Fruit fly (Drosophila melanogaster) whole organism, embryonic: ENCODE data around the gene Atat.

ENCODE experiments used
- Atf6 ChIP-seq: fragments of 200-800 bp; sonication (Bioruptor generic); IDR thresholded peaks from 2 replicates; pipeline ENCODE4 v1.3.6; 2022; ENCODE audit warnings: missing biosample characterization, missing genetic modification characterization
- CG11504 ChIP-seq: fragments of 200-800 bp; sonication (Bioruptor generic); optimal IDR thresholded peaks from 3 replicates; lab custom pipeline; 2019; ENCODE audit warnings: missing biosample characterization, mild to moderate bottlenecking, missing genetic modification characterization, moderate library complexity
- CG15696 ChIP-seq: fragments of 200-800 bp; sonication (Bioruptor generic); optimal IDR thresholded peaks from 2 replicates; lab custom pipeline; 2019; ENCODE audit warnings: missing biosample characterization, mild to moderate bottlenecking, missing genetic modification characterization, moderate library complexity
- CG17568 ChIP-seq: fragments of 200-800 bp; sonication (Bioruptor generic); optimal IDR thresholded peaks from 2 replicates; lab custom pipeline; 2018; ENCODE audit warnings: missing biosample characterization, mild to moderate bottlenecking, missing genetic modification characterization, moderate library complexity
- CG17912 ChIP-seq: fragments of 200-800 bp; sonication (Bioruptor generic); optimal IDR thresholded peaks from 2 replicates; lab custom pipeline; 2018; ENCODE audit warnings: missing biosample characterization, mild to moderate bottlenecking, missing genetic modification characterization
- CG30403 ChIP-seq: fragments of 200-800 bp; sonication (Bioruptor generic); optimal IDR thresholded peaks from 3 replicates; lab custom pipeline; 2016; ENCODE audit warnings: missing biosample characterization, missing genetic modification characterization
- CG5245 ChIP-seq: fragments of 200-800 bp; sonication (Bioruptor generic); optimal IDR thresholded peaks from 3 replicates; lab custom pipeline; 2016; ENCODE audit warnings: missing biosample characterization, missing genetic modification characterization
- CG6175 ChIP-seq: fragments of 200-800 bp; sonication (Bioruptor generic); IDR thresholded peaks from 3 replicates; pipeline ENCODE4 v1.3.6; 2022; ENCODE audit warnings: missing biosample characterization, missing genetic modification characterization
- CG6272 ChIP-seq: fragments of 200-800 bp; sonication (Bioruptor generic); IDR thresholded peaks from 2 replicates; pipeline ENCODE4 v1.3.6; 2022; ENCODE audit warnings: missing biosample characterization, missing genetic modification characterization
- CG6654 ChIP-seq: fragments of 200-800 bp; sonication (Bioruptor generic); optimal IDR thresholded peaks from 2 replicates; lab custom pipeline; 2017; ENCODE audit warnings: missing biosample characterization, mild to moderate bottlenecking, missing genetic modification characterization
- CG7372 ChIP-seq: fragments of 200-800 bp; sonication (Bioruptor generic); IDR thresholded peaks from 2 replicates; pipeline ENCODE4 v1.3.6; 2022; ENCODE audit warnings: missing biosample characterization, missing genetic modification characterization
- CG8089 ChIP-seq: fragments of 200-800 bp; sonication (Bioruptor generic); optimal IDR thresholded peaks from 3 replicates; lab custom pipeline; 2016; ENCODE audit warnings: missing biosample characterization, missing genetic modification characterization
- CG9932 ChIP-seq: fragments of 200-800 bp; sonication (Bioruptor generic); IDR thresholded peaks from 2 replicates; pipeline ENCODE4 v1.3.6; 2022; ENCODE audit warnings: missing biosample characterization, missing genetic modification characterization
- CrebB ChIP-seq: fragments of 200-800 bp; sonication (Bioruptor generic); optimal IDR thresholded peaks from 3 replicates; lab custom pipeline; 2018; ENCODE audit warnings: missing biosample characterization, mild to moderate bottlenecking, missing genetic modification characterization
- D19B ChIP-seq: fragments of 200-800 bp; sonication (Bioruptor generic); optimal IDR thresholded peaks from 2 replicates; lab custom pipeline; 2017; ENCODE audit warnings: missing biosample characterization, mild to moderate bottlenecking, missing genetic modification characterization
- Dad ChIP-seq: fragments of 200-800 bp; sonication (Bioruptor generic); optimal IDR thresholded peaks from 3 replicates; lab custom pipeline; 2016; ENCODE audit warnings: missing biosample characterization, missing genetic modification characterization
- Eip74EF ChIP-seq, 2 experiments: fragments of 200-800 bp in 1 of 2; fragments of >200 bp in 1 of 2; sonication (Bioruptor generic) in 1 of 2; optimal IDR thresholded peaks; 2 replicates each; lab custom pipeline; 2017 to 2019; ENCODE audit warnings: missing biosample characterization in 2 of 2, missing genetic modification characterization in 2 of 2, mild to moderate bottlenecking in 1 of 2, moderate library complexity in 1 of 2
- Ets65A ChIP-seq: fragments of 200-800 bp; sonication (Bioruptor generic); peaks from one replicate; lab custom pipeline; 2016; ENCODE audit warnings: missing biosample characterization, missing genetic modification characterization
- Ets97D ChIP-seq: fragments of 200-800 bp; sonication (Bioruptor generic); optimal IDR thresholded peaks from 3 replicates; lab custom pipeline; 2016; ENCODE audit warnings: missing biosample characterization, missing genetic modification characterization
- H2.0 ChIP-seq: fragments of 200-800 bp; sonication (Bioruptor generic); IDR thresholded peaks from 2 replicates; pipeline ENCODE4 v1.3.6; 2022; ENCODE audit warnings: missing biosample characterization, missing genetic modification characterization
- Hey ChIP-seq: fragments of 200-800 bp; sonication (Bioruptor generic); optimal IDR thresholded peaks from 3 replicates; lab custom pipeline; 2018; ENCODE audit warnings: missing biosample characterization, mild to moderate bottlenecking, missing genetic modification characterization
- HmgZ ChIP-seq: fragments of 200-800 bp; sonication (Bioruptor generic); optimal IDR thresholded peaks from 2 replicates; lab custom pipeline; 2018; ENCODE audit warnings: missing biosample characterization, mild to moderate bottlenecking, missing genetic modification characterization
- Mes4 ChIP-seq: fragments of 200-800 bp; sonication (Bioruptor generic); optimal IDR thresholded peaks from 2 replicates; lab custom pipeline; 2016; ENCODE audit warnings: missing biosample characterization, missing genetic modification characterization
- NC2α ChIP-seq: fragments of 200-800 bp; sonication (Bioruptor generic); optimal IDR thresholded peaks from 2 replicates; lab custom pipeline; 2016; ENCODE audit warnings: missing biosample characterization, missing genetic modification characterization
- NC2β ChIP-seq: fragments of 200-800 bp; sonication (Bioruptor generic); optimal IDR thresholded peaks from 2 replicates; lab custom pipeline; 2016; ENCODE audit warnings: missing biosample characterization, missing genetic modification characterization
- Neu2 ChIP-seq: fragments of 200-800 bp; sonication (Bioruptor generic); optimal IDR thresholded peaks from 3 replicates; lab custom pipeline; 2016; ENCODE audit warnings: missing biosample characterization, missing genetic modification characterization, borderline replicate concordance
- Oaz ChIP-seq: fragments of 200-800 bp; sonication (Bioruptor generic); IDR thresholded peaks from 2 replicates; pipeline ENCODE4 v1.3.6; 2022; ENCODE audit warnings: missing biosample characterization, missing genetic modification characterization
- PHDP ChIP-seq: fragments of 200-800 bp; sonication (Bioruptor generic); optimal IDR thresholded peaks from 3 replicates; lab custom pipeline; 2018; ENCODE audit warnings: missing biosample characterization, mild to moderate bottlenecking, missing genetic modification characterization, moderate library complexity
- Sry-β ChIP-seq: fragments of 200-800 bp; sonication (Bioruptor generic); optimal IDR thresholded peaks from 2 replicates; lab custom pipeline; 2018; ENCODE audit warnings: missing biosample characterization, mild to moderate bottlenecking, missing genetic modification characterization, moderate library complexity
- ase ChIP-seq: fragments of 200-800 bp; sonication (Bioruptor generic); IDR thresholded peaks from 3 replicates; pipeline ENCODE4 v1.3.6; 2022; ENCODE audit warnings: missing biosample characterization, missing genetic modification characterization
- bab2 ChIP-seq: fragments of 200-800 bp; sonication (Bioruptor generic); optimal IDR thresholded peaks from 2 replicates; lab custom pipeline; 2016; ENCODE audit warnings: missing biosample characterization, missing genetic modification characterization
- bbx ChIP-seq: fragments of 200-800 bp; sonication (Bioruptor generic); IDR thresholded peaks from 2 replicates; pipeline ENCODE4 v1.3.6; 2022; ENCODE audit warnings: missing biosample characterization, missing genetic modification characterization; ENCODE audit not compliant: partially characterized antibody
- cad ChIP-seq: fragments of >200 bp; optimal IDR thresholded peaks from 2 replicates; lab custom pipeline; 2017; ENCODE audit warnings: missing biosample characterization, missing genetic modification characterization
- cato ChIP-seq: fragments of 200-800 bp; sonication (Bioruptor generic); optimal IDR thresholded peaks from 2 replicates; lab custom pipeline; 2016; ENCODE audit warnings: missing biosample characterization, missing genetic modification characterization, borderline replicate concordance
- chm ChIP-seq: fragments of 200-800 bp; sonication (Bioruptor generic); IDR thresholded peaks from 2 replicates; pipeline ENCODE4 v1.3.6; 2022; ENCODE audit warnings: missing biosample characterization, missing genetic modification characterization
- crc ChIP-seq: fragments of 200-800 bp; sonication (Bioruptor generic); optimal IDR thresholded peaks from 2 replicates; lab custom pipeline; 2016; ENCODE audit warnings: missing biosample characterization, missing genetic modification characterization
- eyg ChIP-seq: fragments of 200-800 bp; sonication (Bioruptor generic); optimal IDR thresholded peaks from 3 replicates; lab custom pipeline; 2016; ENCODE audit warnings: missing biosample characterization, missing genetic modification characterization
- fd102C ChIP-seq: fragments of 200-800 bp; sonication (Bioruptor generic); optimal IDR thresholded peaks from 2 replicates; lab custom pipeline; 2018; ENCODE audit warnings: missing biosample characterization, mild to moderate bottlenecking, missing genetic modification characterization, moderate library complexity
- gce ChIP-seq: fragments of 200-800 bp; sonication (Bioruptor generic); IDR thresholded peaks from 3 replicates; pipeline ENCODE4 v1.3.6; 2022; ENCODE audit warnings: missing biosample characterization, missing genetic modification characterization
- hkb ChIP-seq, 2 experiments: fragments of 200-800 bp in 1 of 2; fragments of >200 bp in 1 of 2; sonication (Bioruptor generic) in 1 of 2; IDR thresholded peaks in 1 of 2; optimal IDR thresholded peaks in 1 of 2; 2 replicates each; pipeline versions ENCODE4 v1.3.6 to Lab custom; 2017 to 2022; ENCODE audit warnings: missing biosample characterization in 1 of 2, missing genetic modification characterization in 1 of 2
- ken ChIP-seq: fragments of 200-800 bp; sonication (Bioruptor generic); IDR thresholded peaks from 3 replicates; pipeline ENCODE4 v1.3.6; 2022; ENCODE audit warnings: missing biosample characterization, missing genetic modification characterization
- lab ChIP-seq: fragments of 200-800 bp; sonication (Bioruptor generic); optimal IDR thresholded peaks from 3 replicates; lab custom pipeline; 2017; ENCODE audit warnings: missing biosample characterization, missing genetic modification characterization, mild to moderate bottlenecking, moderate library complexity, missing genetic modification reagents
- nerfin-1 ChIP-seq: fragments of 200-800 bp; sonication (Bioruptor generic); optimal IDR thresholded peaks from 3 replicates; lab custom pipeline; 2019; ENCODE audit warnings: missing biosample characterization, mild to moderate bottlenecking, missing genetic modification characterization, moderate library complexity
- oc ChIP-seq: fragments of 200-800 bp; sonication (Bioruptor generic); optimal IDR thresholded peaks from 2 replicates; lab custom pipeline; 2018; ENCODE audit warnings: missing biosample characterization, mild to moderate bottlenecking, missing genetic modification characterization, moderate library complexity
- ranshi ChIP-seq: fragments of 200-800 bp; sonication (Bioruptor generic); IDR thresholded peaks from 2 replicates; pipeline ENCODE4 v1.3.6; 2022; ENCODE audit warnings: missing biosample characterization, missing genetic modification characterization
- sim ChIP-seq: fragments of 200-800 bp; sonication (Bioruptor generic); IDR thresholded peaks from 2 replicates; pipeline ENCODE4 v1.3.6; 2022; ENCODE audit warnings: missing biosample characterization, missing genetic modification characterization
- stwl ChIP-seq: fragments of 200-800 bp; sonication (Bioruptor generic); optimal IDR thresholded peaks from 3 replicates; lab custom pipeline; 2018; ENCODE audit warnings: missing biosample characterization, mild to moderate bottlenecking, missing genetic modification characterization, moderate library complexity
- sug ChIP-seq: fragments of 200-800 bp; optimal IDR thresholded peaks from 2 replicates; lab custom pipeline; 2019; ENCODE audit warnings: missing biosample characterization, mild to moderate bottlenecking, missing genetic modification characterization, moderate library complexity
- vnd ChIP-seq: fragments of 200-800 bp; sonication (Bioruptor generic); IDR thresholded peaks from 3 replicates; pipeline ENCODE4 v1.3.6; 2022; ENCODE audit warnings: missing biosample characterization, missing genetic modification characterization; ENCODE audit not compliant: partially characterized antibody

Atat gene

dm6 chr3L:9426656-9427294, at the start of gene Atat, which contains the start of gene Shc (continued):
- peak; percentile 97 for TF ChIP-seq CrebB
- TF ChIP-seq bbx: peak; percentile 71; the same call in 1 of the 2 replicates
- peak; percentile 77 for TF ChIP-seq fd102C (GFP tag; lab: Kevin White, UChicago)
- TF ChIP-seq bab2 (GFP tag; lab: Kevin White, UChicago): peak; percentile 100
- TF ChIP-seq lab: peak; percentile 99
- peak; percentile 97 for TF ChIP-seq oc (tag; lab: Kevin White, UChicago)
- TF ChIP-seq hkb (optimal IDR thresholded peaks at IDR 0.05; lab: Kevin White, UChicago): peak; percentile 90
- peak; percentile 98 for TF ChIP-seq hkb (GFP tag; IDR thresholded peaks at IDR 0.05; lab: Robert Waterston, UW)
- peak; percentile 99 for TF ChIP-seq H2.0
- TF ChIP-seq HmgZ (tag; lab: Kevin White, UChicago): peak; percentile 100
- peak; percentile 99 for TF ChIP-seq cato (GFP tag; lab: Kevin White, UChicago)
- TF ChIP-seq ken (GFP tag; lab: Robert Waterston, UW): peak; percentile 100
- TF ChIP-seq ranshi (GFP tag; lab: Robert Waterston, UW): peak; percentile 100
- peak; percentile 97 for TF ChIP-seq CG11504 (tag; lab: Kevin White, UChicago)
- TF ChIP-seq Oaz (GFP tag; lab: Robert Waterston, UW): peak; percentile 99
- TF ChIP-seq vnd: peak; percentile 93
- TF ChIP-seq Eip74EF (GFP tag; optimal IDR thresholded peaks at IDR 0.05; lab: Kevin White, UChicago): peak in 1 of 2 experiments; percentile 89
- TF ChIP-seq sug: peak; percentile 98
- peak; percentile 93 for TF ChIP-seq CG17912 (GFP tag; lab: Kevin White, UChicago)
- peak; percentile 98 for TF ChIP-seq crc (GFP tag; lab: Kevin White, UChicago)
- peak; percentile 98 for TF ChIP-seq gce
- TF ChIP-seq ase (GFP tag; lab: Robert Waterston, UW): peak; percentile 99
- TF ChIP-seq D19B (GFP tag; lab: Kevin White, UChicago): peak; percentile 97
- TF ChIP-seq CG9932: peak; percentile 100
- peak; percentile 48 for TF ChIP-seq stwl
- peak; percentile 97 for TF ChIP-seq Neu2 (GFP tag; lab: Kevin White, UChicago)
- peak; percentile 99 for TF ChIP-seq chm (GFP tag; lab: Robert Waterston, UW)
- TF ChIP-seq CG5245 (GFP tag; lab: Kevin White, UChicago): peak; percentile 99
- TF ChIP-seq NC2α (GFP tag; lab: Kevin White, UChicago): peak; percentile 98
- peak; percentile 100 for TF ChIP-seq Ets65A (GFP tag; lab: Kevin White, UChicago)
- TF ChIP-seq cad (GFP tag; lab: Kevin White, UChicago): no peak
- TF ChIP-seq CG30403: peak; percentile 100
- peak; percentile 95 for TF ChIP-seq Hey (tag; lab: Kevin White, UChicago)
- TF ChIP-seq eyg (GFP tag; lab: Kevin White, UChicago): peak; percentile 99
- TF ChIP-seq Sry-β (GFP tag; lab: Kevin White, UChicago): peak; percentile 61
- peak; percentile 99 for TF ChIP-seq CG15696 (tag; lab: Kevin White, UChicago)
- TF ChIP-seq sim: peak; percentile 95
- TF ChIP-seq CG8089 (GFP tag; lab: Kevin White, UChicago): peak; percentile 99
- TF ChIP-seq Ets97D (GFP tag; lab: Kevin White, UChicago): peak; percentile 97
- TF ChIP-seq Mes4 (GFP tag; lab: Kevin White, UChicago): peak; percentile 99
- TF ChIP-seq Dad (GFP tag; lab: Kevin White, UChicago): peak; percentile 99
- TF ChIP-seq CG6654 (GFP tag; lab: Kevin White, UChicago): peak; percentile 94
- peak; percentile 95 for TF ChIP-seq CG17568 (GFP tag; lab: Kevin White, UChicago)
- TF ChIP-seq nerfin-1: peak; percentile 95
- peak; percentile 99 for TF ChIP-seq CG6175
- peak; percentile 100 for TF ChIP-seq CG7372 (GFP tag; lab: Robert Waterston, UW)
- peak; percentile 99 for TF ChIP-seq NC2β (GFP tag; lab: Kevin White, UChicago)
- peak; percentile 100 for TF ChIP-seq CG6272
- peak; percentile 99 for TF ChIP-seq Atf6 (GFP tag; lab: Robert Waterston, UW)
- TF ChIP-seq PHDP (tag; lab: Kevin White, UChicago): peak; percentile 98
